Worm (Caenorhabditis elegans): ENCODE data around the gene cyp-32A1.

DNA sequence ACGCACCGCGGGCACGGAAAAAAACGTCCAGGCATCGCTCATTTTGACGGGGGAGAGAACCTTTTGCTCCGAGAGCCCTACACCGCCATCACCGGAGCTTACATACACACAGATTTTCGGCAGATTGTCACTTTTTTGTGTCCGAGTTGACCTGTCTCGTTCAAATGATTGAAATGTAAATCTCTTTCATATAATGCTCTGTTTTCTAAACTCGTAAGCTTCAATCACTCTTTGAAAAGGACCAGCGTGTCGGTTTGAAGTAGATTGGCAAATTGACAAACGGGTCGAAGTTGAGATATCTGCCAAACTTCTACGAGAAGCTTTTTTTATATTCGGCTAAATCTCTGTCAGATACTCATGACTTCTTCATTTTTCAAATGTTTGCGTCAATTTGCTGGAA is 34.5 kb upstream of the cyp-32A1 start:
- TF ChIP-seq ama-1 (optimal IDR thresholded peaks at IDR 0.05) (no peak), flt-1 (GFP tag; IDR thresholded peaks at IDR 0.05) (no peak), hmg-4 (GFP tag; optimal IDR thresholded peaks at IDR 0.05) (no peak), F13C5.2 (tag; optimal IDR thresholded peaks at IDR 0.05) (no peak), B0310.2 (tag; optimal IDR thresholded peaks at IDR 0.05) (no peak), ets-7 (tag; optimal IDR thresholded peaks at IDR 0.05) (no peak), scrt-1 (GFP tag; IDR thresholded peaks at IDR 0.05) (no peak), aly-1 (tag; optimal IDR thresholded peaks at IDR 0.05) (no peak)
